Fruit fly (Drosophila melanogaster) Kc167 (cell line): ENCODE measurements around the gene Ac13E.
A peak's percentile ranks its signal among the peaks of the same experiment; 100 is the strongest.

ENCODE experiments used
- Myc ChIP-seq: fragments of >200 bp; optimal IDR thresholded peaks from 2 replicates; lab custom pipeline; 2017; ENCODE audit warnings: missing external identifiers
- Sin3A ChIP-seq: fragments of >200 bp; optimal IDR thresholded peaks from 2 replicates; lab custom pipeline; 2018; ENCODE audit warnings: missing external identifiers
- h ChIP-seq: fragments of >200 bp; optimal IDR thresholded peaks from 3 replicates; lab custom pipeline; 2018; ENCODE audit warnings: missing external identifiers
- insv ChIP-seq: fragments of >200 bp; optimal IDR thresholded peaks from 3 replicates; lab custom pipeline; 2018; ENCODE audit warnings: missing external identifiers
- psq ChIP-seq: fragments of >200 bp; optimal IDR thresholded peaks from 2 replicates; lab custom pipeline; 2017; ENCODE audit warnings: missing external identifiers
- ttk ChIP-seq: sonication (Bioruptor generic); optimal IDR thresholded peaks from 2 replicates; lab custom pipeline; 2017; ENCODE audit warnings: missing external identifiers

The Ac13E gene

DNA sequence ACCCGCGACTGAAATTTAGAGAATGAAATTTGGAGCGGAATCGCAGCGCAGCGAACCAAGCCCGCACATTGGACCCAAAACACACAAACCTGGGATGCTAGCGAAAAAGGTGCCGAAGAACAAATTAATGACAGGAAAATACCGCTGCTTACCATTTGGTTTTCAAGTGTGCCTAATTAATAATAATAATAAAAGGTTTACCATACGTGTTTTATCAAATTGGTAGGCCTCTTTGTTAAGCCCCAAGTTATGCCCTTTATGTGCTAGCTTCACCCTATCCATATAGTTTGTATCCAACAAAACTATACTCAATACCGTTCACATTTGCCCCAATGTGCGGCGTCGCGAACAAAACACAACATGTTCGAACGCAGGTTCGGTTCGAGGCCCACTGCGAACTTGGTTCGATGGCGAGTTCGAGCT lies at the start of gene Ac13E:
Ac13E (minus strand) TSS at position 23 of the 423 bp plus-strand sequence.
- no peak for TF ChIP-seq ttk (lab: Kevin White, UChicago)
- no peak for TF ChIP-seq h (lab: Kevin White, UChicago)
- no peak for TF ChIP-seq Myc (lab: Kevin White, UChicago)
- no peak for TF ChIP-seq Sin3A (lab: Kevin White, UChicago)
- TF ChIP-seq insv (lab: Kevin White, UChicago): no peak
- TF ChIP-seq psq (lab: Kevin White, UChicago): no peak

dm6 chrX:15602438-15602837 lies 48.4 kb upstream of the Ac13E start:
- TF ChIP-seq Sin3A (lab: Kevin White, UChicago): no peak
- no peak for TF ChIP-seq insv (lab: Kevin White, UChicago)
- no peak for TF ChIP-seq ttk (lab: Kevin White, UChicago)
- no peak for TF ChIP-seq psq (lab: Kevin White, UChicago)
- no peak for TF ChIP-seq Myc (lab: Kevin White, UChicago)
- TF ChIP-seq h (lab: Kevin White, UChicago): no peak

- TF ChIP-seq Myc (lab: Kevin White, UChicago) (no peak), psq (lab: Kevin White, UChicago) (no peak), ttk (lab: Kevin White, UChicago) (no peak), h (lab: Kevin White, UChicago) (no peak), insv (lab: Kevin White, UChicago) (no peak), Sin3A (lab: Kevin White, UChicago) (no peak)
Measured at dm6 chrX:15601285-15601684, 47.2 kb upstream of the Ac13E start.

DNA sequence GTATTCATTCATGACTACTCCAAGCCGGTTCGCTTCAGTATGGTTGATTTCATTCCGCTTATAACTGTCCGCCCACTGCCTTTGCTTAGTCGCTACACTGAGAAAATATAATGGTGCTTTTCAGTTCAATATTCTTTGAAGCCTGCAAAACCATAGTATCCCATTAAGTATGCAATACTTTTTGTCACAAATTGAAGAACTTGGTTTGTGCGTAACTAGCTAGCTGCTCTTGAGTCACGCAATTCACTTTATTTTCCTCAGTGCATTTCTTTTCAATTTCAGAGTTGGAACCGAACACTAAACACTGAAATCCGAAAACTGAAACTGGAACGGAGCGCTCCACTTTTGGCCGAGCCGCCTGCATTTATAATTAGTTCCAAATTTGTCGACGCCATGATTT lies 45.6 kb upstream of the Ac13E start:
- TF ChIP-seq Myc (lab: Kevin White, UChicago) (no peak), psq (lab: Kevin White, UChicago) (no peak), insv (lab: Kevin White, UChicago) (no peak), Sin3A (lab: Kevin White, UChicago) (no peak), h (lab: Kevin White, UChicago) (no peak), ttk (lab: Kevin White, UChicago) (no peak)

dm6 chrX:15594230-15594857 lies 40.3 kb upstream of the Ac13E start:
- TF ChIP-seq psq (lab: Kevin White, UChicago): no peak
- TF ChIP-seq Myc (lab: Kevin White, UChicago): no peak
- TF ChIP-seq Sin3A (lab: Kevin White, UChicago): no peak
- TF ChIP-seq h (lab: Kevin White, UChicago): no peak
- no peak for TF ChIP-seq ttk (lab: Kevin White, UChicago)

- no peak for TF ChIP-seq insv (lab: Kevin White, UChicago)
- no peak for TF ChIP-seq Sin3A (lab: Kevin White, UChicago)
- TF ChIP-seq h (lab: Kevin White, UChicago): no peak
- no peak for TF ChIP-seq psq (lab: Kevin White, UChicago)
- no peak for TF ChIP-seq Myc (lab: Kevin White, UChicago)
- TF ChIP-seq ttk (lab: Kevin White, UChicago): no peak
Measured at dm6 chrX:15593477-15594229, 39.6 kb upstream of the Ac13E start, which contains the start of gene Chsy. Chsy (minus strand) TSS chrX:15593534.

dm6 chrX:15592822-15593476 lies 38.9 kb upstream of the Ac13E start:
- no peak for TF ChIP-seq Myc (lab: Kevin White, UChicago)
- no peak for TF ChIP-seq psq (lab: Kevin White, UChicago)
- no peak for TF ChIP-seq h (lab: Kevin White, UChicago)
- no peak for TF ChIP-seq Sin3A (lab: Kevin White, UChicago)
- no peak for TF ChIP-seq insv (lab: Kevin White, UChicago)
- no peak for TF ChIP-seq ttk (lab: Kevin White, UChicago)

DNA sequence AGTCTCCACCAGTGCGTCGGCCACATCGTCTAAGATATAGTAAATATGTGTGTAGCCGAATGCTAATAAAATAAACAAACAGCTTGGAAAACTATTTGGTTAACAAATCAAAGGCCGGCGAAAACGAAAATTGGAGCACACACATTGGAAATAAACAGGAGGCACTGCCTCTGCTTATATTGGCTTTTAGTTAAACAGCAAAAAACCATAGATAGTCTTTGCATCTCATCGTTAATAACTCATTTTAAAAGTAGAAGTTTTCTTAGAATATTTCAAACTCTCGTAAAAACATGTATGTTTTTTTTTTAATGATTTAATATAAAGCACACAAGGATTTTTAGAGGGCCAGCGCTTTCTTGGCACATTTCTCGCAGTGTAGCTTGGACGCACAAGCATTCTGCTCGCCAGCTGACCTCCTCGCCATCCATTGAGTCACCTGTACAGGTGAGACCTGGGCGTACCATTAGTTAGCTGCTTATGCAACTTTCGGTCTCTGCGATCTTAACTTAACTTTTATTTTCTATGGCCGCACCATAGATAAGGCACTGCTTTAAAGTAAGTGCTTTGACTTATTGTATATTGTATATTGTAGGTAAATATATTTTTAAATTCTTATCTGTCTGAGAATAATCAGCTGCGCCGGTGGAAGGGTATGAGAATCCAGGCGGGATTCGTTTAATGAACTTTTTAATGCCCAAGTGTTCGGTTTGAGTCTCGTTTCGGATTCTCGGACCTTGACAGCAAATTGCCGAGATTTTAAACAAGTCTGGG lies 37.8 kb upstream of the Ac13E start:
- TF ChIP-seq ttk (lab: Kevin White, UChicago): no peak
- TF ChIP-seq insv (lab: Kevin White, UChicago): no peak
- TF ChIP-seq h (lab: Kevin White, UChicago): no peak
- TF ChIP-seq Myc (lab: Kevin White, UChicago): no peak
- no peak for TF ChIP-seq psq (lab: Kevin White, UChicago)
- no peak for TF ChIP-seq Sin3A (lab: Kevin White, UChicago)

DNA sequence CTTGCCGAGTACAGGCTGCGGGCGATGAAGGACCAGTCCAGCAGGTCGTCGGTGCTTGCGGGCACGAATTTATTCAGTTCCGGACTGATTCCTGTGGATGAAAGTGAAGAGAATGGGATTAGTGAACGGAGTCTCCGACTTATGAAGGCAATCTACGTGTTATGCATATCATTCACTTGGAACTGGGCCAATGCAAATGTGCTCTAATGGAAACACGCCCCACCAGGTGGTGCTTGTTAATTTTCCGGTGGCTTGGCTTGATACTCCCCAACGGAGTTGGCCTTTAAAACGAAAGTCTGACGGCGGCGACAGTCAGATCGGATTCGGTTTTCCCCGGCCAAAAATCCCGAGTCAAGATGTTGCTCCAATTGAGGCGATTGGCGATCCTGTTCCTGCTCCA lies 33.4 kb upstream of the Ac13E start, which contains the start of gene Alp11:
Alp11 (plus strand) TSS at position 301 of the 400 bp plus-strand sequence.
- TF ChIP-seq insv (lab: Kevin White, UChicago) (no peak), Sin3A (lab: Kevin White, UChicago) (no peak), psq (lab: Kevin White, UChicago) (no peak), h (lab: Kevin White, UChicago) (no peak), Myc (lab: Kevin White, UChicago) (no peak)

DNA sequence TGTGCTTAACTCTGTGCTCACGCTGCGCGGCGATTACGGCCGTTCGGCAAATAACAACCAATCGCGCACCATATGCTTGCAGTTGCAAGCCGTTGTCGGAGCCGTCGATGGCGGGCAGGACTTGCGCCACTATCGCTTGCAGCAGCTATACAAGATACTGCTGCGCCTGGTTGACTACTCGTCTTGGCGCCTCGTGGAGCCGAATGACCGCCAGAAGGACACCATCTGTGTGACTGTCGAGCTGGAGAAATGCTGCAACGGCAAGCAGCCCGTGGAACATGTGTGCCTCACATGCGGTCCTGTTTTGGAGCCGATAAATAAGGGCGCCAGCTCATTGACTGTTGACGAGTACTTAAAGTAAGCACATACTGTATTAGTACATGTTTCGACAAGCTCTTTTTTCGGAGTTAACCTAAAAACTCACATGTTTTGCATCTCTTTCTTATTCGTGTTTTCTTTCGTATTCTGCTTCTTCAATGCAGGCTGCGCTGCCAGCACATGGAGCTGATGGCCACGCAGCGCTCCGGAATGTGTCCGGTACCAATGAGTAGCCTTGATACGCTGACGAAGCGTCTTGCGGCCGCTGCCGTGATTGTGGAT lies 29.9 kb upstream of the Ac13E start:
- no peak for TF ChIP-seq h (lab: Kevin White, UChicago)
- peak; percentile 96 for TF ChIP-seq ttk (lab: Kevin White, UChicago)
